Fruit fly (Drosophila melanogaster): Measurements from ENCODE around the gene CG5412.

Gene CG5412

DNA sequence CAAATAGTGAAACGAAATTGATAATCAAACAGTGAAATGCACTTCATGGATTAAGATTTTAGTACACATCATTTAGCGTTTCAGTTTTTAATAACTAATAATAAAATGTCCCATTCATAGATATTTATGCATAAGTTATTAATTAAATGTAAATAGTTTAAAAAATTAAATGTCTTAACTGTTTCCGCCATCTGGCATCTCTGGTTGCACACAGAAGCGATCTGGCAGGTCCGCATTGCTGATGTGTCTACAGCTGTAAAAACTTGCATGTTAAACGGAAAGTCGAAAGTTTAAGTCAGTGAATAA is 11.6 kb downstream of the CG5412 start, which contains the start of gene Srp72 (continued):
- peak; percentile 20 for TF ChIP-seq D19A (tag; optimal IDR thresholded peaks at IDR 0.05)
- no peak for TF ChIP-seq CG1832 (GFP tag; optimal IDR thresholded peaks at IDR 0.05)
- peak; percentile 48 for TF ChIP-seq CG18599 (GFP tag; optimal IDR thresholded peaks at IDR 0.05)
- TF ChIP-seq repo (GFP tag; optimal IDR thresholded peaks at IDR 0.05) = no peak
- no peak for TF ChIP-seq CG2129 (GFP tag; IDR thresholded peaks at IDR 0.05; ENCODE audit: partially characterized antibody)
- peak; percentile 54 for TF ChIP-seq YL-1 (GFP tag; optimal IDR thresholded peaks at IDR 0.05)
- TF ChIP-seq CG13894 (tag; optimal IDR thresholded peaks at IDR 0.05) = no peak
- TF ChIP-seq Dip2 (GFP tag; IDR thresholded peaks at IDR 0.05) = no peak
- TF ChIP-seq sisA (GFP tag; IDR thresholded peaks at IDR 0.05) = peak; percentile 37; the same call in 1 of the 2 replicates
- TF ChIP-seq CG11085 (GFP tag; IDR thresholded peaks at IDR 0.05) = no peak
- TF ChIP-seq TFAM (GFP tag; optimal IDR thresholded peaks at IDR 0.05) = no peak
- TF ChIP-seq ham (GFP tag; IDR thresholded peaks at IDR 0.05) = no peak
- TF ChIP-seq run (tag; optimal IDR thresholded peaks at IDR 0.05) = no peak
- TF ChIP-seq nom (GFP tag; optimal IDR thresholded peaks at IDR 0.05) = no peak
- TF ChIP-seq Ptx1 (GFP tag; IDR thresholded peaks at IDR 0.05) = peak; percentile 42; the same call in 1 of the 2 replicates
- TF ChIP-seq H15 (GFP tag; IDR thresholded peaks at IDR 0.05) = no peak
- TF ChIP-seq ewg (GFP tag; optimal IDR thresholded peaks at IDR 0.05) = no peak
- no peak for TF ChIP-seq Stat92E (GFP tag; optimal IDR thresholded peaks at IDR 0.05)
- TF ChIP-seq Ravus (GFP tag; IDR thresholded peaks at IDR 0.05) = no peak
- no peak for TF ChIP-seq crol (GFP tag; IDR thresholded peaks at IDR 0.05)
- peak; percentile 52 for TF ChIP-seq CG15514 (GFP tag; optimal IDR thresholded peaks at IDR 0.05)
- TF ChIP-seq bsh (GFP tag; optimal IDR thresholded peaks at IDR 0.05) = peak in 1 of 2 experiments; percentile 47
- no peak for TF ChIP-seq CG8765 (GFP tag; IDR thresholded peaks at IDR 0.05)
- peak; percentile 31 for TF ChIP-seq NfI (GFP tag; optimal IDR thresholded peaks at IDR 0.05)
- TF ChIP-seq shn (GFP tag; optimal IDR thresholded peaks at IDR 0.05) = no peak
- TF ChIP-seq H2.0 (GFP tag; IDR thresholded peaks at IDR 0.05) = no peak
- TF ChIP-seq CG12659 (GFP tag; optimal IDR thresholded peaks at IDR 0.05) = peak; percentile 54
- no peak for TF ChIP-seq bowl (GFP tag; IDR thresholded peaks at IDR 0.05)
- TF ChIP-seq CG1602 (GFP tag; optimal IDR thresholded peaks at IDR 0.05) = peak; percentile 20
- TF ChIP-seq Mad (GFP tag; optimal IDR thresholded peaks at IDR 0.05) = no peak
- TF ChIP-seq CG9797 (GFP tag; optimal IDR thresholded peaks at IDR 0.05) = peak; percentile 59
- TF ChIP-seq z (GFP tag; IDR thresholded peaks at IDR 0.05) = no peak
- TF ChIP-seq CG12071 (GFP tag; optimal IDR thresholded peaks at IDR 0.05) = no peak
- no peak for TF ChIP-seq ssp (GFP tag; IDR thresholded peaks at IDR 0.05)
- TF ChIP-seq ab (GFP tag; optimal IDR thresholded peaks at IDR 0.05) = no peak
- peak; percentile 52; the same call in 1 of the 3 replicates for TF ChIP-seq jigr1 (GFP tag; IDR thresholded peaks at IDR 0.05)
- TF ChIP-seq Tbp (GFP tag; optimal IDR thresholded peaks at IDR 0.05) = no peak
- no peak for TF ChIP-seq CG6791 (GFP tag; IDR thresholded peaks at IDR 0.05; ENCODE audit: partially characterized antibody)
- TF ChIP-seq CG33213 (GFP tag; optimal IDR thresholded peaks at IDR 0.05) = peak; percentile 18
- no peak for TF ChIP-seq Hr3 (GFP tag; optimal IDR thresholded peaks at IDR 0.05)
- TF ChIP-seq Hey (tag; optimal IDR thresholded peaks at IDR 0.05) = no peak
- TF ChIP-seq CG8924 (tag; optimal IDR thresholded peaks at IDR 0.05) = peak; percentile 43
- TF ChIP-seq CG43689 (GFP tag; IDR thresholded peaks at IDR 0.05) = no peak
- peak; percentile 23 for TF ChIP-seq CG10431 (GFP tag; optimal IDR thresholded peaks at IDR 0.05)
- no peak for TF ChIP-seq toy (GFP tag; IDR thresholded peaks at IDR 0.05)
- TF ChIP-seq CG16813 (GFP tag; IDR thresholded peaks at IDR 0.05; ENCODE audit: partially characterized antibody) = no peak
- TF ChIP-seq CG34376 (GFP tag; optimal IDR thresholded peaks at IDR 0.05) = peak; percentile 33
- peak; percentile 68; the same call in 2 of the 3 replicates for TF ChIP-seq CG11695 (GFP tag; IDR thresholded peaks at IDR 0.05)
- no peak for TF ChIP-seq ac (GFP tag; optimal IDR thresholded peaks at IDR 0.05)
- peak; percentile 43; the same call in 1 of the 2 replicates for TF ChIP-seq CG11247 (GFP tag; IDR thresholded peaks at IDR 0.05)
- no peak for TF ChIP-seq Doc2 (GFP tag; IDR thresholded peaks at IDR 0.05)
- peak; percentile 33 for TF ChIP-seq sd (tag; optimal IDR thresholded peaks at IDR 0.05)

Data from whole organism, embryonic.